Worm (Caenorhabditis elegans) whole organism, young adult: ENCODE results near the gene dhs-27.

Experiments
- B0336.3 ChIP-seq: fragments of 200-800 bp; sonication (Bioruptor generic); IDR thresholded peaks from 2 replicates; pipeline ENCODE4 v1.3.6; 2022; ENCODE audit warnings: missing genetic modification characterization, missing compliant biosample characterization
- C06A6.2 ChIP-seq: fragments of 200-800 bp; sonication (Bioruptor generic); conservative IDR thresholded peaks from 2 replicates; pipeline ENCODE4 v1.3.6; 2022; ENCODE audit warnings: missing genetic modification characterization, missing compliant biosample characterization
- D2030.7 ChIP-seq: fragments of 200-800 bp; sonication (Bioruptor generic); IDR thresholded peaks from 2 replicates; pipeline ENCODE4 v1.3.6; 2022; ENCODE audit warnings: missing genetic modification reagents, missing genetic modification characterization, missing compliant biosample characterization
- F10E7.11 ChIP-seq: sonication (generic microtip); optimal IDR thresholded peaks from 2 replicates; lab custom pipeline; 2017; ENCODE audit warnings: mild to moderate bottlenecking, missing genetic modification characterization, moderate library complexity, missing compliant biosample characterization
- F22D6.2 ChIP-seq: sonication (generic microtip); optimal IDR thresholded peaks from 2 replicates; lab custom pipeline; 2016; ENCODE audit warnings: mild to moderate bottlenecking, missing genetic modification characterization, missing compliant biosample characterization
- F55B11.4 ChIP-seq: sonication (generic microtip); optimal IDR thresholded peaks from 2 replicates; lab custom pipeline; 2016; ENCODE audit warnings: missing compliant biosample characterization, missing genetic modification characterization, borderline replicate concordance; ENCODE audit not compliant: insufficient read depth
- F57A8.1 ChIP-seq: fragments of 200-800 bp; sonication (Bioruptor generic); optimal IDR thresholded peaks from 2 replicates; lab custom pipeline; 2018; ENCODE audit warnings: mild to moderate bottlenecking, missing genetic modification characterization, moderate library complexity, missing compliant biosample characterization
- K11D2.4 ChIP-seq: fragments of 200-800 bp; sonication (Bioruptor generic); IDR thresholded peaks from 2 replicates; pipeline ENCODE4 v1.3.6; 2022; ENCODE audit warnings: missing genetic modification reagents, missing genetic modification characterization, missing compliant biosample characterization
- Y67H2A.10 ChIP-seq: fragments of 200-800 bp; sonication (Bioruptor generic); conservative IDR thresholded peaks from 2 replicates; pipeline ENCODE4 v1.3.6; 2022; ENCODE audit warnings: missing genetic modification reagents, missing genetic modification characterization, missing compliant biosample characterization
- akir-1 ChIP-seq: fragments of 200-800 bp; sonication (Bioruptor generic); optimal IDR thresholded peaks from 2 replicates; lab custom pipeline; 2018; ENCODE audit warnings: mild to moderate bottlenecking, missing genetic modification characterization, moderate library complexity, missing compliant biosample characterization
- ama-1 ChIP-seq, 3 experiments: fragments of 150-350 bp in 1 of 3; sonication (generic microtip) in 2 of 3; optimal IDR thresholded peaks; 2 replicates each; lab custom pipeline; 2014 to 2018; ENCODE audit warnings: missing biosample characterization in 2 of 3, missing genetic modification characterization in 2 of 3, missing genetic modification reagents in 2 of 3
- aptf-2 ChIP-seq: fragments of 200-800 bp; sonication (Bioruptor generic); conservative IDR thresholded peaks from 2 replicates; pipeline ENCODE4 v1.3.6; 2022; ENCODE audit warnings: missing genetic modification reagents, missing genetic modification characterization, missing compliant biosample characterization
- atf-7 ChIP-seq: sonication (generic microtip); optimal IDR thresholded peaks from 2 replicates; lab custom pipeline; 2017; ENCODE audit warnings: mild to moderate bottlenecking, missing genetic modification characterization, missing compliant biosample characterization
- athp-1 ChIP-seq: sonication (generic microtip); optimal IDR thresholded peaks from 2 replicates; lab custom pipeline; 2017; ENCODE audit warnings: mild to moderate bottlenecking, missing genetic modification characterization, missing compliant biosample characterization
- attf-6 ChIP-seq: fragments of 200-800 bp; sonication (Bioruptor generic); IDR thresholded peaks from 2 replicates; pipeline ENCODE4 v1.3.6; 2022; ENCODE audit warnings: missing genetic modification reagents, missing genetic modification characterization, missing compliant biosample characterization
- ccch-3 ChIP-seq: fragments of 200-800 bp; sonication (Bioruptor generic); optimal IDR thresholded peaks from 2 replicates; lab custom pipeline; 2018; ENCODE audit warnings: mild to moderate bottlenecking, missing genetic modification characterization, missing compliant biosample characterization
- cebp-1 ChIP-seq, 2 experiments: fragments of 200-800 bp in 1 of 2; sonication (Bioruptor generic) in 1 of 2; sonication (generic microtip) in 1 of 2; IDR thresholded peaks in 1 of 2; optimal IDR thresholded peaks in 1 of 2; 2 replicates each; pipeline versions ENCODE4 v1.3.6 to Lab custom; 2017 to 2022; ENCODE audit warnings: missing compliant biosample characterization in 2 of 2, missing genetic modification characterization in 2 of 2, mild to moderate bottlenecking in 1 of 2, missing genetic modification reagents in 1 of 2, moderate library complexity in 1 of 2
- ceh-100 ChIP-seq: fragments of 200-800 bp; sonication (Bioruptor generic); IDR thresholded peaks from 2 replicates; pipeline ENCODE4 v1.3.6; 2022; ENCODE audit warnings: missing genetic modification reagents, missing genetic modification characterization, missing compliant biosample characterization
- ceh-58 ChIP-seq: fragments of 200-800 bp; sonication (Bioruptor generic); IDR thresholded peaks from 2 replicates; pipeline ENCODE4 v1.3.6; 2022; ENCODE audit warnings: missing genetic modification characterization, missing compliant biosample characterization
- die-1 ChIP-seq: sonication (generic microtip); optimal IDR thresholded peaks from 2 replicates; lab custom pipeline; 2016; ENCODE audit warnings: missing genotype, mild to moderate bottlenecking, missing genetic modification characterization, missing compliant biosample characterization
- egl-44 ChIP-seq: fragments of 200-800 bp; sonication (Bioruptor generic); IDR thresholded peaks from 2 replicates; pipeline ENCODE4 v1.3.6; 2022; ENCODE audit warnings: missing genetic modification reagents, missing genetic modification characterization, missing compliant biosample characterization
- ekl-4 ChIP-seq: fragments of 200-800 bp; sonication (Bioruptor generic); IDR thresholded peaks from 2 replicates; pipeline ENCODE4 v1.3.6; 2022; ENCODE audit warnings: missing genetic modification reagents, missing genetic modification characterization, missing compliant biosample characterization
- hlh-12 ChIP-seq: sonication (generic microtip); optimal IDR thresholded peaks from 2 replicates; lab custom pipeline; 2016; ENCODE audit warnings: missing genetic modification characterization, missing compliant biosample characterization
- hmg-1.2 ChIP-seq: fragments of 200-800 bp; sonication (Bioruptor generic); IDR thresholded peaks from 2 replicates; pipeline ENCODE4 v1.3.6; 2022; ENCODE audit warnings: missing genetic modification reagents, missing genetic modification characterization, missing compliant biosample characterization
- let-607 ChIP-seq, 2 experiments: fragments of 200-800 bp in 1 of 2; sonication (Bioruptor generic) in 1 of 2; sonication (generic microtip) in 1 of 2; optimal IDR thresholded peaks; 2 replicates each; lab custom pipeline; 2016 to 2018; ENCODE audit warnings: mild to moderate bottlenecking in 2 of 2, missing compliant biosample characterization in 2 of 2, missing genetic modification characterization in 2 of 2, moderate library complexity in 2 of 2, missing genotype in 1 of 2
- lin-26 ChIP-seq: fragments of 200-800 bp; sonication (Bioruptor generic); IDR thresholded peaks from 2 replicates; pipeline ENCODE4 v1.3.6; 2022; ENCODE audit warnings: missing genetic modification reagents, missing genetic modification characterization, missing compliant biosample characterization
- lin-54 ChIP-seq: fragments of 200-800 bp; sonication (Bioruptor generic); optimal IDR thresholded peaks from 2 replicates; lab custom pipeline; 2018; ENCODE audit warnings: mild to moderate bottlenecking, missing genetic modification characterization, missing compliant biosample characterization
- lir-1 ChIP-seq: fragments of 200-800 bp; sonication (Bioruptor generic); conservative IDR thresholded peaks from 2 replicates; pipeline ENCODE4 v1.3.6; 2022; ENCODE audit warnings: missing genetic modification reagents, missing genetic modification characterization, missing compliant biosample characterization
- lsl-1 ChIP-seq: fragments of 200-800 bp; sonication (Bioruptor generic); optimal IDR thresholded peaks from 2 replicates; lab custom pipeline; 2018; ENCODE audit warnings: mild to moderate bottlenecking, missing genetic modification characterization, moderate library complexity, missing compliant biosample characterization
- madf-3 ChIP-seq: fragments of 200-800 bp; sonication (Bioruptor generic); IDR thresholded peaks from 2 replicates; pipeline ENCODE4 v1.3.6; 2022; ENCODE audit warnings: missing genetic modification reagents, missing genetic modification characterization, missing compliant biosample characterization
- madf-8 ChIP-seq: fragments of 200-800 bp; sonication (Bioruptor generic); conservative IDR thresholded peaks from 2 replicates; pipeline ENCODE4 v1.3.6; 2022; ENCODE audit warnings: missing genetic modification reagents, missing genetic modification characterization, missing compliant biosample characterization
- mel-28 ChIP-seq: sonication (generic microtip); optimal IDR thresholded peaks from 2 replicates; lab custom pipeline; 2016; ENCODE audit warnings: borderline replicate concordance, mild to moderate bottlenecking, missing genetic modification characterization, missing compliant biosample characterization
- mes-4 ChIP-seq: sonication (generic microtip); optimal IDR thresholded peaks from 2 replicates; lab custom pipeline; 2016; ENCODE audit warnings: missing genotype, missing genetic modification characterization, missing compliant biosample characterization
- nfya-2 ChIP-seq: fragments of 200-800 bp; sonication (Bioruptor generic); IDR thresholded peaks from 2 replicates; pipeline ENCODE4 v1.3.6; 2022; ENCODE audit warnings: missing genetic modification reagents, missing genetic modification characterization, missing compliant biosample characterization
- nhr-27 ChIP-seq: fragments of 200-800 bp; sonication (Bioruptor generic); optimal IDR thresholded peaks from 2 replicates; lab custom pipeline; 2018; ENCODE audit warnings: mild to moderate bottlenecking, missing genetic modification characterization, moderate library complexity, missing compliant biosample characterization
- pha-4 ChIP-seq: fragments of 150-350 bp; sonication (generic microtip); optimal IDR thresholded peaks from 2 replicates; lab custom pipeline; 2014; ENCODE audit warnings: missing biosample characterization, missing genetic modification reagents, missing genetic modification characterization
- rec-8 ChIP-seq, 2 experiments: sonication (generic microtip); optimal IDR thresholded peaks; 2 replicates each; lab custom pipeline; 2016; ENCODE audit warnings: mild to moderate bottlenecking in 2 of 2, missing genetic modification characterization in 2 of 2, missing genetic modification reagents in 2 of 2, missing genotype in 2 of 2, missing biosample characterization in 1 of 2, missing compliant biosample characterization in 1 of 2, moderate library complexity in 1 of 2
- rpc-1 ChIP-seq, 2 experiments: fragments of 150-350 bp in 1 of 2; sonication (generic microtip) in 1 of 2; optimal IDR thresholded peaks; 2 replicates each; lab custom pipeline; 2014 to 2018; ENCODE audit warnings: missing biosample characterization in 1 of 2, missing genetic modification characterization in 1 of 2, missing genetic modification reagents in 1 of 2, missing genotype in 1 of 2
- sdz-38 ChIP-seq: sonication (generic microtip); optimal IDR thresholded peaks from 2 replicates; lab custom pipeline; 2016; ENCODE audit warnings: missing genotype, missing genetic modification characterization, missing compliant biosample characterization
- snpc-1.3 ChIP-seq: sonication (generic microtip); optimal IDR thresholded peaks from 2 replicates; lab custom pipeline; 2017; ENCODE audit warnings: missing genetic modification characterization, mild to moderate bottlenecking, missing compliant biosample characterization, antibody characterized with exemption, moderate library complexity, missing genotype, missing genetic modification reagents; ENCODE audit not compliant: insufficient read depth
- snpc-4 ChIP-seq, 5 experiments: fragments of 150-350 bp in 1 of 5; sonication (generic microtip) in 4 of 5; optimal IDR thresholded peaks; 2 replicates each; lab custom pipeline; 2014 to 2018; ENCODE audit warnings: missing genetic modification characterization in 5 of 5, missing biosample characterization in 3 of 5, antibody characterized with exemption in 2 of 5, mild to moderate bottlenecking in 2 of 5, missing compliant biosample characterization in 2 of 5, missing genotype in 2 of 5, moderate library complexity in 2 of 5, missing genetic modification reagents in 1 of 5
- tbx-9 ChIP-seq: sonication (generic microtip); optimal IDR thresholded peaks from 2 replicates; lab custom pipeline; 2016; ENCODE audit warnings: borderline replicate concordance, missing genetic modification characterization, inconsistent platforms, missing compliant biosample characterization
- zim-3 ChIP-seq: sonication (generic microtip); optimal IDR thresholded peaks from 2 replicates; lab custom pipeline; 2017; ENCODE audit warnings: mild to moderate bottlenecking, missing genetic modification characterization, moderate library complexity, missing compliant biosample characterization
- ztf-25 ChIP-seq: fragments of 200-800 bp; sonication (Bioruptor generic); IDR thresholded peaks from 2 replicates; pipeline ENCODE4 v1.3.6; 2022; ENCODE audit warnings: missing genetic modification reagents, missing genetic modification characterization, missing compliant biosample characterization
- ztf-28 ChIP-seq: fragments of 200-800 bp; sonication (Bioruptor generic); IDR thresholded peaks from 2 replicates; pipeline ENCODE4 v1.3.6; 2022; ENCODE audit warnings: missing genetic modification reagents, missing genetic modification characterization, missing compliant biosample characterization

dhs-27 gene

ce11 chrX:3371264-3371663 is 43.2 kb downstream of the dhs-27 start (continued):
- TF ChIP-seq aptf-2 (GFP tag; lab: Robert Waterston, UW) (no peak), ccch-3 (no peak), rec-8 (tag; optimal IDR thresholded peaks at IDR 0.05; lab: Kevin White, UChicago) (peak; percentile 62 to 75), lsl-1 (GFP tag; lab: Kevin White, UChicago) (no peak), akir-1 (GFP tag; lab: Kevin White, UChicago) (peak; percentile 36), Y67H2A.10 (peak; percentile 65), snpc-4 (GFP tag; optimal IDR thresholded peaks at IDR 0.05; lab: Kevin White, UChicago) (peak; percentile 60), snpc-4 (tag; optimal IDR thresholded peaks at IDR 0.05; lab: Kevin White, UChicago) (peak; percentile 32 to 72 (median 56)), nfya-2 (GFP tag; lab: Robert Waterston, UW) (no peak), sdz-38 (tag; lab: Kevin White, UChicago) (no peak), ceh-100 (GFP tag; lab: Robert Waterston, UW) (peak; percentile 44), lir-1 (GFP tag; lab: Robert Waterston, UW) (0 out of 2 replicates have a peak, but pooled peaks have one; percentile 21), atf-7 (peak; percentile 44), die-1 (peak; percentile 90), cebp-1 (GFP tag; IDR thresholded peaks at IDR 0.05; lab: Robert Waterston, UW) (0 out of 2 replicates have a peak, but pooled peaks have one; percentile 30), cebp-1 (tag; optimal IDR thresholded peaks at IDR 0.05; lab: Kevin White, UChicago) (peak; percentile 74), ceh-58 (GFP tag; lab: Robert Waterston, UW) (no peak), ama-1 (optimal IDR thresholded peaks at IDR 0.05; lab: Kevin White, UChicago) (no peak), ama-1 (GFP tag; optimal IDR thresholded peaks at IDR 0.05; lab: Kevin White, UChicago) (peak; percentile 75 to 90), hmg-1.2 (GFP tag; lab: Robert Waterston, UW) (peak; percentile 83), K11D2.4 (GFP tag; lab: Robert Waterston, UW) (peak; percentile 67), hlh-12 (tag; lab: Kevin White, UChicago) (peak; percentile 7), F57A8.1 (GFP tag; lab: Kevin White, UChicago) (peak; percentile 59), C06A6.2 (0 out of 2 replicates have a peak, but pooled peaks have one; percentile 33), attf-6 (GFP tag; lab: Robert Waterston, UW) (peak; percentile 50; the same call in 1 of the 2 replicates), lin-26 (peak; percentile 93), F10E7.11 (no peak), zim-3 (tag; lab: Kevin White, UChicago) (peak; percentile 46), madf-3 (peak; percentile 77; the same call in 1 of the 2 replicates), snpc-1.3 (tag; lab: Kevin White, UChicago) (peak; percentile 62), lin-54 (peak; percentile 54), ekl-4 (GFP tag; lab: Robert Waterston, UW) (peak; percentile 79), nhr-27 (tag; lab: Kevin White, UChicago) (peak; percentile 48), madf-8 (0 out of 2 replicates have a peak, but pooled peaks have one; percentile 5), let-607 (tag; optimal IDR thresholded peaks at IDR 0.05; lab: Kevin White, UChicago) (peak; percentile 5 to 25), mel-28 (tag; lab: Kevin White, UChicago) (no peak), F22D6.2 (tag; lab: Kevin White, UChicago) (no peak), egl-44 (GFP tag; lab: Robert Waterston, UW) (peak; percentile 75), ztf-25 (peak; percentile 96), B0336.3 (GFP tag; lab: Robert Waterston, UW) (peak; percentile 55; the same call in 1 of the 2 replicates), rpc-1 (optimal IDR thresholded peaks at IDR 0.05; lab: Kevin White, UChicago) (peak; percentile 94), rpc-1 (tag; optimal IDR thresholded peaks at IDR 0.05; lab: Kevin White, UChicago) (peak; percentile 91), tbx-9 (tag; lab: Kevin White, UChicago) (no peak), mes-4 (tag; lab: Kevin White, UChicago) (peak; percentile 59), D2030.7 (GFP tag; lab: Robert Waterston, UW) (peak; percentile 73), pha-4 (tag; lab: Kevin White, UChicago) (no peak), F55B11.4 (no peak), ztf-28 (GFP tag; lab: Robert Waterston, UW) (peak; percentile 28; the same call in 1 of the 2 replicates), athp-1 (tag; lab: Kevin White, UChicago) (peak; percentile 55)
